Worm (Caenorhabditis elegans): ENCODE measurements around the gene srbc-34.

Gene srbc-34

ce11 chrV:20234439-20234838, 28.3 kb downstream of the srbc-34 start (continued):
- TF ChIP-seq nhr-6 (tag; optimal IDR thresholded peaks at IDR 0.05) (no peak), lir-3 (tag; optimal IDR thresholded peaks at IDR 0.05) (no peak), unc-130 (GFP tag; optimal IDR thresholded peaks at IDR 0.05) (no peak), daf-19 (GFP tag; conservative IDR thresholded peaks at IDR 0.05) (no peak), zip-2 (tag; optimal IDR thresholded peaks at IDR 0.05) (no peak), F37D6.2 (tag; optimal IDR thresholded peaks at IDR 0.05) (no peak), dve-1 (tag; optimal IDR thresholded peaks at IDR 0.05; ENCODE audit: insufficient read depth) (no peak), gei-8 (GFP tag; optimal IDR thresholded peaks at IDR 0.05) (no peak), aha-1 (tag) (no peak), F49E8.2 (tag; optimal IDR thresholded peaks at IDR 0.05; ENCODE audit: borderline replicate concordance) (no peak), lsy-2 (tag; optimal IDR thresholded peaks at IDR 0.05) (no peak)

- TF ChIP-seq mep-1 (tag; optimal IDR thresholded peaks at IDR 0.05): no peak
- no peak for TF ChIP-seq nhr-111 (GFP tag; optimal IDR thresholded peaks at IDR 0.05)
- TF ChIP-seq ceh-28 (tag; optimal IDR thresholded peaks at IDR 0.05): no peak
- no peak for TF ChIP-seq vab-7 (GFP tag; IDR thresholded peaks at IDR 0.05)
Observed at ce11 chrV:20235231-20235630, 29.1 kb downstream of the srbc-34 start.

DNA sequence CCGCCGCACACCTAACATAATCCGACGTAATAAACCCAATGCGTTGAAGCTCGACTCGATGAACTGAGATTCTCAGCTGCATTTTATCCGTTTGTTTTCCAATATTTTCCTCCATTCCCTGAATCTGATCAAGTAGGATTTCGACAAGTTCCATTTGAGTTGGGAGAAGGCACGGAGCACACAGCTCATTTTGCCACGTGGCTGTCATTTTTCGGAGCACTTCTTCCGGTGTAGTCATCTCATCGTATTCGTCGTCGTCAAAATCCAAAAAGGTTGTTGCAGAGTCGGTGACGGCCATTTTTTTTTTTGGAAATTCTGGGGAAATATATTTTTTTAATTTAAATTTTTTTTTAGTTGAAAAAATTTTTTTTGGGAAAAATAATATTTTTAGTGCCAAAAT, 31.3 kb downstream of the srbc-34 start, which contains the start of gene sld-5:
Gene sld-5 (minus strand): TSS at position 317 of the 400 bp plus-strand sequence.
- TF ChIP-seq nhr-41 (GFP tag; IDR thresholded peaks at IDR 0.05) (no peak), F10B5.3 (tag; optimal IDR thresholded peaks at IDR 0.05) (no peak), pha-4 (GFP tag; IDR thresholded peaks at IDR 0.05) (no peak), pha-4 (tag; optimal IDR thresholded peaks at IDR 0.05) (no peak), aha-1 (tag) (peak; percentile 93), ctbp-1 (GFP tag; IDR thresholded peaks at IDR 0.05) (no peak), ceh-28 (tag; optimal IDR thresholded peaks at IDR 0.05) (no peak), dmd-9 (GFP tag; IDR thresholded peaks at IDR 0.05) (no peak)

ce11 chrV:20241243-20241862, 35.2 kb downstream of the srbc-34 start:
- TF ChIP-seq daf-16 (GFP tag; optimal IDR thresholded peaks at IDR 0.05) (no peak), daf-16 (tag; optimal IDR thresholded peaks at IDR 0.05) (no peak), tra-1 (GFP tag; IDR thresholded peaks at IDR 0.05) (no peak), F49E8.2 (tag; optimal IDR thresholded peaks at IDR 0.05; ENCODE audit: borderline replicate concordance) (no peak), F10B5.3 (tag; optimal IDR thresholded peaks at IDR 0.05) (no peak), pha-4 (GFP tag; IDR thresholded peaks at IDR 0.05) (peak; percentile 28; the same call in 1 of the 2 replicates), pha-4 (tag; optimal IDR thresholded peaks at IDR 0.05) (no peak), mep-1 (tag; optimal IDR thresholded peaks at IDR 0.05) (no peak), mdl-1 (tag; optimal IDR thresholded peaks at IDR 0.05) (no peak), zfp-3 (GFP tag; conservative IDR thresholded peaks at IDR 0.05) (no peak), Y105C5A.15 (GFP tag; IDR thresholded peaks at IDR 0.05) (no peak), ztf-7 (tag; optimal IDR thresholded peaks at IDR 0.05) (no peak), aly-2 (tag; optimal IDR thresholded peaks at IDR 0.05) (no peak), mxl-3 (GFP tag; optimal IDR thresholded peaks at IDR 0.05) (no peak), zag-1 (tag; optimal IDR thresholded peaks at IDR 0.05) (no peak), ceh-82 (tag; optimal IDR thresholded peaks at IDR 0.05) (no peak), set-16 (GFP tag; IDR thresholded peaks at IDR 0.05) (peak; percentile 97), ctbp-1 (GFP tag; IDR thresholded peaks at IDR 0.05) (no peak), daf-19 (GFP tag; conservative IDR thresholded peaks at IDR 0.05) (no peak), ama-1 (optimal IDR thresholded peaks at IDR 0.05) (no peak), F44E2.7 (GFP tag; IDR thresholded peaks at IDR 0.05) (peak; percentile 66; the same call in 1 of the 2 replicates), unc-62 (GFP tag; optimal IDR thresholded peaks at IDR 0.05 in 1 of 2) (peak in 1 of 2 experiments; percentile 18), unc-62 (tag; optimal IDR thresholded peaks at IDR 0.05) (no peak), pqm-1 (tag; optimal IDR thresholded peaks at IDR 0.05) (no peak), F26F4.8 (GFP tag; conservative IDR thresholded peaks at IDR 0.05) (0 out of 2 replicates have a peak, but pooled peaks have one; percentile 8), mdt-29 (GFP tag; IDR thresholded peaks at IDR 0.05) (no peak), T20F7.1 (GFP tag; optimal IDR thresholded peaks at IDR 0.05) (no peak), nhr-42 (GFP tag; IDR thresholded peaks at IDR 0.05) (no peak)
